Worm (Caenorhabditis elegans): Measurements from ENCODE around the gene mltn-1.

Gene mltn-1

DNA sequence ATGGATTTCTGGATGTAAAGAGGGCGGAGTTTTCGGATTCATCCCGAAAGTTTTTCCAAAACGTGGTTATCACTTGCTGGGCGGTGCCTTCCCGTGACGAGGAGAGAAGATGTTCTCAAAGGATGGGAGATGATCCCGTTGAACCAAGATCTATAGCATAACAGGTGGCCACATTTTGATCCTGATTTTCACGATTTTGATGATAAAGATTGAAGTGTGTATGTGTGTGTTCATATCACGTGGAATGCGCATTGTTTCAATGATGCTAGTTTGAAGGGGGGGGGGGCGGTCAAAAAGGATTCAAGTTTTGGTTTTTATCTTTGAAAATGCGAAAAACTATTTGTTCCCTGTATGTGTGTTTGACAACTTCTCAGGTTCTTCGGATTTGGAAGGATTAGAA, at the start of gene mltn-1:
mltn-1 (minus strand) TSS at position 22 of the 400 bp plus-strand sequence.
- TF ChIP-seq ztf-23 (GFP tag; IDR thresholded peaks at IDR 0.05) (no peak), klf-2 (GFP tag; conservative IDR thresholded peaks at IDR 0.05) (no peak), med-1 (GFP tag; optimal IDR thresholded peaks at IDR 0.05; ENCODE audit: insufficient read depth) (no peak), T22C8.4 (GFP tag; IDR thresholded peaks at IDR 0.05) (no peak), tab-1 (GFP tag; IDR thresholded peaks at IDR 0.05) (no peak), flt-1 (GFP tag; IDR thresholded peaks at IDR 0.05) (no peak), ref-1 (GFP tag; conservative IDR thresholded peaks at IDR 0.05) (no peak), cog-1 (tag; optimal IDR thresholded peaks at IDR 0.05) (no peak), ztf-29 (GFP tag; IDR thresholded peaks at IDR 0.05) (no peak)

DNA sequence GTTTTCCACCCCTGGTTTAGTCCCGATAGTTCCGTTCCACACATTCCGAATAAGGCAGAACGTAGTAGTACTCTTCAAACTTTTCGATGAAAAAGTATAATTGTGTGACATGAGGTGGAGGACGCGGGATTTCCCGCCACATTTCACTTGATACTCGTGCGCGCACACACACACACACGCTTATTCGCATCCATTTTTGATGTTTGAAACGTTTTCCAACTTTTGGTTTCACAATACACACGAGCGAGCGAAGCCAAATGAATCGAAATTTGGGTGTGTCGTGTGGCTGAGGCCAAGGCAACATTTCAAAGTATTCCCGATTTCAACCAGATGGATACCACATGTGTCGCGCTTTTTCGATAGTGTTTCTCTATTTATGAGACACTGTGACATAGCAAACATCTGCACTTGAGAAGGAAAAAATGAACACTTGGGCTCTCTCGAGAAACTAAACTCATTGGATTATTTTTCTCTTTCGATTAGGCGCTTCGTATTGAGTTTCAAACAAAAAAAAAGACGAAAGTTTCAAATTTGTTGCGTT, 48.6 kb upstream of the mltn-1 start:
- TF ChIP-seq ztf-29 (GFP tag; IDR thresholded peaks at IDR 0.05) (no peak), T22C8.4 (GFP tag; IDR thresholded peaks at IDR 0.05) (no peak), flt-1 (GFP tag; IDR thresholded peaks at IDR 0.05) (no peak), tab-1 (GFP tag; IDR thresholded peaks at IDR 0.05) (no peak), med-1 (GFP tag; optimal IDR thresholded peaks at IDR 0.05; ENCODE audit: insufficient read depth) (no peak), ztf-23 (GFP tag; IDR thresholded peaks at IDR 0.05) (no peak), klf-2 (GFP tag; conservative IDR thresholded peaks at IDR 0.05) (no peak), cog-1 (tag; optimal IDR thresholded peaks at IDR 0.05) (no peak), ref-1 (GFP tag; conservative IDR thresholded peaks at IDR 0.05) (no peak)

DNA sequence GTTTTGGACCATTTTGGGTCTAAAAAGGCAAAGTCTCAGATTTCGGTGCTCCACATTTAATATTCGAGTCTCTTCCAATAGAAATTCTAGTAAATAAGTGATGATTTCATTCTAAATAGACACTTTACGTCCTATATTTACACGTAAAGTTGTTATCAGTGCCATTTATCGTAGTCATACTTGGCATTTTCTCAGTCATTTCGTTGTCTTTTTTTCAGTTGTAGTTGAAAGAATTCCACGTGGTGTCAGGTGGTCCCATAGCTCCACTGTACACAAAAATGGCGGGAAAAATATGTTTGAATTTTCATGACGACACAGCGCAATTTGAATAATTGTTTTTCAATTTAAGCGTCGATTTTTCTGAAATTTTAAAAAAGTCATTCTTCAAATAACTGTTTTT, 45.4 kb upstream of the mltn-1 start:
- TF ChIP-seq med-1 (GFP tag; optimal IDR thresholded peaks at IDR 0.05; ENCODE audit: insufficient read depth) (no peak), ztf-23 (GFP tag; IDR thresholded peaks at IDR 0.05) (no peak)

DNA sequence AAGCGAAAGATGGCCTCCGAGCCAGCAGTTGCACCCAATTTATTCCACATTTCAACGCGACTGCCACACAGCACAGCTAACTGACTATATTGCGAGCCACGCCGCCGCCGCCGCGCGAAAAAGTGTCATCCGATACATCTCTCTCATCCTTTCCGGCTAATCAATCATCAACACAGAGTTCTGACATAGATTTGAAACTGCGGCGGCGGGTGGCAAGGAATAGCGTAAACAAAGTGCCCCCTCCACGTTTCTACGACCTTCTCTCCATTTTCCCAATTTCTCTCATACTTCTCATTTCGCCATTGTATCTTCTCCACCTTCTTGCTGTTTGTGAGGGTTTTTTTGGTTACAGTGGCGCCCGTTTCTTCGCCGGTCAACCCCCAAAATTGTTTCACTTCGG, 44.3 kb upstream of the mltn-1 start:
- TF ChIP-seq klf-2 (GFP tag; conservative IDR thresholded peaks at IDR 0.05) = no peak
- TF ChIP-seq ztf-29 (GFP tag; IDR thresholded peaks at IDR 0.05) = no peak
- TF ChIP-seq tab-1 (GFP tag; IDR thresholded peaks at IDR 0.05) = no peak
- TF ChIP-seq ref-1 (GFP tag; conservative IDR thresholded peaks at IDR 0.05) = no peak
- TF ChIP-seq med-1 (GFP tag; optimal IDR thresholded peaks at IDR 0.05; ENCODE audit: insufficient read depth) = no peak
- no peak for TF ChIP-seq ztf-23 (GFP tag; IDR thresholded peaks at IDR 0.05)
- TF ChIP-seq flt-1 (GFP tag; IDR thresholded peaks at IDR 0.05) = no peak
- TF ChIP-seq cog-1 (tag; optimal IDR thresholded peaks at IDR 0.05) = no peak
- TF ChIP-seq T22C8.4 (GFP tag; IDR thresholded peaks at IDR 0.05) = no peak

DNA sequence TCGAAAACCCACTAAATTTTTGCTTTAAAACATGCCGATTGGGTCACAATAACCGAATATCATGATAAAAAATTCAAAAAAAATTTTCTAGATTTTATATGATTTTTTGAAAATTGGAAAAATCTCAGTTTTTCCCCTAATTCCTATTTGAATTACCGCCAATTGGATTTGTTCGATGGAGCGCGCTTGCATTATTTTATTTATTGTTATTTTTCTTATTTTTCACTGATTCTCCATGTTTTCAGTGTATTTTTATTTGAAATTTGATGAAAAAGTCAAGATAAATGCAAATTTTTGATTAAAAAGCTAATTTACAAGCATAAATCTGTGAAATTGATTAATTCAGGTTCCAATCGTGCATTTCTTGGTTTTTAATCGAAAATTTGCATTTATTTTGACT, 43.1 kb upstream of the mltn-1 start:
- TF ChIP-seq flt-1 (GFP tag; IDR thresholded peaks at IDR 0.05) = no peak
- TF ChIP-seq ref-1 (GFP tag; conservative IDR thresholded peaks at IDR 0.05) = no peak
- no peak for TF ChIP-seq cog-1 (tag; optimal IDR thresholded peaks at IDR 0.05)
- TF ChIP-seq T22C8.4 (GFP tag; IDR thresholded peaks at IDR 0.05) = no peak
- no peak for TF ChIP-seq ztf-29 (GFP tag; IDR thresholded peaks at IDR 0.05)
- TF ChIP-seq tab-1 (GFP tag; IDR thresholded peaks at IDR 0.05) = no peak
- no peak for TF ChIP-seq med-1 (GFP tag; optimal IDR thresholded peaks at IDR 0.05; ENCODE audit: insufficient read depth)
- TF ChIP-seq klf-2 (GFP tag; conservative IDR thresholded peaks at IDR 0.05) = no peak
- no peak for TF ChIP-seq ztf-23 (GFP tag; IDR thresholded peaks at IDR 0.05)

- TF ChIP-seq ztf-29 (GFP tag; IDR thresholded peaks at IDR 0.05) = no peak
- no peak for TF ChIP-seq ref-1 (GFP tag; conservative IDR thresholded peaks at IDR 0.05)
- no peak for TF ChIP-seq klf-2 (GFP tag; conservative IDR thresholded peaks at IDR 0.05)
- TF ChIP-seq T22C8.4 (GFP tag; IDR thresholded peaks at IDR 0.05) = no peak
- TF ChIP-seq tab-1 (GFP tag; IDR thresholded peaks at IDR 0.05) = no peak
- TF ChIP-seq cog-1 (tag; optimal IDR thresholded peaks at IDR 0.05) = no peak
- no peak for TF ChIP-seq flt-1 (GFP tag; IDR thresholded peaks at IDR 0.05)
- TF ChIP-seq ztf-23 (GFP tag; IDR thresholded peaks at IDR 0.05) = no peak
- no peak for TF ChIP-seq med-1 (GFP tag; optimal IDR thresholded peaks at IDR 0.05; ENCODE audit: insufficient read depth)
Measured at ce11 chrII:13187188-13187587, 42.2 kb upstream of the mltn-1 start, which contains the start of gene mecr-1. Gene mecr-1 (minus strand): TSS chrII:13187314.

DNA sequence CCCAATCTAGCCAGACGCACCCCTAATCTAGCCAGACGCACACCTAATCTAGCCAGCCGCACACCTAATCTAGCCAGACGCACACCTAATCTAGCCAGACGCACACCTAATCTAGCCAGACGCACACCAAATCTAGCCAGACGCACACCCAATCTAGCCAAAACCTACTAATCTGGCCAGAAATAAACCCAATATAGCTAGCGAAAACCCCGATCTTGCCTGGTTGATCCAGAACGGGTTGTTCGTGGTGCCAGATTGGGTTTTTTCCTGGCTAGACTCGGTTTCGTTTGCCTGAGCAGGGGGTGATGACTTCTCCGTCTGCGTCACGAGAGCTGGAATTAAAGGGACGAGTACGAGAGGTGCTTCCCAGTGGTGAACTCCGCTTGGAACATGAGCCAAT, 39.1 kb upstream of the mltn-1 start, which contains the start of gene W09H1.3:
W09H1.3 (plus strand) TSS at position 301 of the 400 bp plus-strand sequence.
- TF ChIP-seq ztf-23 (GFP tag; IDR thresholded peaks at IDR 0.05) = no peak
- no peak for TF ChIP-seq ztf-29 (GFP tag; IDR thresholded peaks at IDR 0.05)
- no peak for TF ChIP-seq ref-1 (GFP tag; conservative IDR thresholded peaks at IDR 0.05)
- TF ChIP-seq med-1 (GFP tag; optimal IDR thresholded peaks at IDR 0.05; ENCODE audit: insufficient read depth) = no peak
- no peak for TF ChIP-seq T22C8.4 (GFP tag; IDR thresholded peaks at IDR 0.05)
- TF ChIP-seq flt-1 (GFP tag; IDR thresholded peaks at IDR 0.05) = no peak
- no peak for TF ChIP-seq klf-2 (GFP tag; conservative IDR thresholded peaks at IDR 0.05)
- TF ChIP-seq cog-1 (tag; optimal IDR thresholded peaks at IDR 0.05) = no peak
- TF ChIP-seq tab-1 (GFP tag; IDR thresholded peaks at IDR 0.05) = no peak

DNA sequence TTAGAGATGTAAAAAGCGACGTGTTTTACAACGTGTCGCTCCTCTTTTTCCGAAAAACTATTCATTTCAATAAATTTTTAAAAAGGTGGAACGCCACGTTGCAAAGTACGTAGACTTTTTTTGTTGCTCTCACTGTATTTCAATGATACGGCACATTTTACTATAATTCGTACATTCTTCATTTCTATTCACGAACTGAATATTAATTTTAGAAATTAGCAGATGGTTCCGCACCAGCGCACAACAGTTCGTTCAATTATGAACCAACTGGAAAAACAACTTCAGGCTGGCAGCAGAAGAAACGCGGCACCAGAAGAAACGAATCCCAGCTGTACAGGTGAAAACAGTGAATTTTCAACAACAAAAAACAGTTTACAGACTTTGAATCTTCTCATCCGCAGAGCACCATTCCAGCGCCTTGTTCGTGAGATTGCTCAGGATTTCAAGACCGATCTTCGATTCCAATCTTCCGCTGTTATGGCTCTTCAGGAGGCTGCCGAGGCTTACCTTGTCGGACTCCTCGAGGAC, 38.3 kb upstream of the mltn-1 start, which contains the start of the genes W09H1.4 and his-73:
W09H1.4 (plus strand) TSS at position 301 of the 528 bp plus-strand sequence.
his-73 (plus strand) TSS at position 478 of the 528 bp plus-strand sequence.
- no peak for TF ChIP-seq T22C8.4 (GFP tag; IDR thresholded peaks at IDR 0.05)
- TF ChIP-seq flt-1 (GFP tag; IDR thresholded peaks at IDR 0.05) = no peak
- TF ChIP-seq klf-2 (GFP tag; conservative IDR thresholded peaks at IDR 0.05) = no peak
- TF ChIP-seq cog-1 (tag; optimal IDR thresholded peaks at IDR 0.05) = no peak
- TF ChIP-seq ztf-23 (GFP tag; IDR thresholded peaks at IDR 0.05) = no peak
- TF ChIP-seq ref-1 (GFP tag; conservative IDR thresholded peaks at IDR 0.05) = no peak
- TF ChIP-seq med-1 (GFP tag; optimal IDR thresholded peaks at IDR 0.05; ENCODE audit: insufficient read depth) = no peak
- no peak for TF ChIP-seq tab-1 (GFP tag; IDR thresholded peaks at IDR 0.05)
- no peak for TF ChIP-seq ztf-29 (GFP tag; IDR thresholded peaks at IDR 0.05)

- no peak for TF ChIP-seq ztf-29 (GFP tag; IDR thresholded peaks at IDR 0.05)
- TF ChIP-seq T22C8.4 (GFP tag; IDR thresholded peaks at IDR 0.05) = no peak
- TF ChIP-seq med-1 (GFP tag; optimal IDR thresholded peaks at IDR 0.05; ENCODE audit: insufficient read depth) = no peak
- TF ChIP-seq ref-1 (GFP tag; conservative IDR thresholded peaks at IDR 0.05) = no peak
- no peak for TF ChIP-seq flt-1 (GFP tag; IDR thresholded peaks at IDR 0.05)
- TF ChIP-seq tab-1 (GFP tag; IDR thresholded peaks at IDR 0.05) = no peak
- no peak for TF ChIP-seq cog-1 (tag; optimal IDR thresholded peaks at IDR 0.05)
- no peak for TF ChIP-seq ztf-23 (GFP tag; IDR thresholded peaks at IDR 0.05)
- TF ChIP-seq klf-2 (GFP tag; conservative IDR thresholded peaks at IDR 0.05) = no peak
Measured at ce11 chrII:13181465-13181864, 36.4 kb upstream of the mltn-1 start, which contains the start of gene W09H1.1. Gene W09H1.1 (minus strand): TSS chrII:13181565.

Measured in whole organism, midembryonic.